Worm (Caenorhabditis elegans) whole organism, L1 larva: ENCODE measurements around the gene nspb-7.

Source experiments
- C34B4.2 ChIP-seq: sonication (generic microtip); optimal IDR thresholded peaks from 2 replicates; lab custom pipeline; 2017; ENCODE audit warnings: mild to moderate bottlenecking, missing genetic modification characterization, missing compliant biosample characterization
- F16B12.6 ChIP-seq: fragments of 150-350 bp; optimal IDR thresholded peaks from 2 replicates; lab custom pipeline; 2014; ENCODE audit warnings: missing biosample characterization, missing genetic modification characterization
- ama-1 ChIP-seq: fragments of 150-350 bp; optimal IDR thresholded peaks from 2 replicates; lab custom pipeline; 2014
- ceh-90 ChIP-seq: sonication (generic microtip); optimal IDR thresholded peaks from 2 replicates; lab custom pipeline; 2016; ENCODE audit warnings: missing genetic modification characterization, missing compliant biosample characterization
- dpl-1 ChIP-seq, 3 experiments: fragments of 150-350 bp in 2 of 3; sonication (generic microtip) in 1 of 3; optimal IDR thresholded peaks; 2 replicates each; lab custom pipeline; 2014 to 2017; ENCODE audit warnings: missing biosample characterization in 3 of 3, missing genetic modification characterization in 3 of 3, missing genetic modification reagents in 3 of 3
- efl-1 ChIP-seq, 4 experiments: fragments of 150-350 bp; optimal IDR thresholded peaks in 3 of 4; peaks in 1 of 4; 1 replicate in 1 of 4; 2 replicates in 3 of 4; lab custom pipeline; 2014; ENCODE audit warnings: missing biosample characterization in 2 of 4, missing genetic modification characterization in 2 of 4, missing genetic modification reagents in 2 of 4
- efl-3 ChIP-seq: fragments of 200-800 bp; sonication (Bioruptor generic); optimal IDR thresholded peaks from 2 replicates; lab custom pipeline; 2018; ENCODE audit warnings: mild to moderate bottlenecking, missing genetic modification characterization, missing compliant biosample characterization
- egl-27 ChIP-seq, 2 experiments: fragments of 150-350 bp in 1 of 2; sonication (generic microtip); optimal IDR thresholded peaks; 3 replicates each; lab custom pipeline; 2017 to 2018; ENCODE audit warnings: missing biosample characterization in 2 of 2, missing genetic modification characterization in 2 of 2, missing genetic modification reagents in 2 of 2
- elt-2 ChIP-seq: sonication (generic microtip); optimal IDR thresholded peaks from 2 replicates; lab custom pipeline; 2016; ENCODE audit warnings: missing genetic modification characterization, mild to moderate bottlenecking, inconsistent platforms, missing compliant biosample characterization, missing genetic modification reagents
- elt-3 ChIP-seq, 6 experiments: fragments of 150-350 bp in 1 of 6; sonication (generic microtip); optimal IDR thresholded peaks; 2 replicates each; lab custom pipeline; 2017 to 2018; ENCODE audit warnings: missing biosample characterization in 6 of 6, missing genetic modification characterization in 6 of 6, inconsistent platforms in 1 of 6
- fkh-8 ChIP-seq: sonication (generic microtip); optimal IDR thresholded peaks from 2 replicates; lab custom pipeline; 2016; ENCODE audit warnings: mild to moderate bottlenecking, missing genetic modification characterization, missing compliant biosample characterization
- grh-1 ChIP-seq: fragments of 200-800 bp; sonication (Bioruptor generic); IDR thresholded peaks from 2 replicates; pipeline ENCODE4 v1.3.6; 2022; ENCODE audit warnings: missing genetic modification reagents, missing genetic modification characterization, missing compliant biosample characterization
- hlh-17 ChIP-seq: fragments of 200-800 bp; sonication (Bioruptor generic); optimal IDR thresholded peaks from 2 replicates; lab custom pipeline; 2018; ENCODE audit warnings: missing genetic modification characterization, mild to moderate bottlenecking, missing compliant biosample characterization, moderate library complexity, borderline replicate concordance
- lin-14 ChIP-seq: fragments of 200-800 bp; sonication (Bioruptor generic); optimal IDR thresholded peaks from 2 replicates; lab custom pipeline; 2018; ENCODE audit warnings: mild to moderate bottlenecking, missing genetic modification characterization, moderate library complexity, missing compliant biosample characterization
- lin-35 ChIP-seq, 2 experiments: fragments of 150-350 bp; optimal IDR thresholded peaks; 2 replicates each; lab custom pipeline; 2014; ENCODE audit warnings: missing biosample characterization in 2 of 2, missing genetic modification characterization in 2 of 2, missing genetic modification reagents in 2 of 2
- lsy-2 ChIP-seq, 2 experiments: fragments of 150-350 bp; optimal IDR thresholded peaks; 2 replicates each; lab custom pipeline; 2014; ENCODE audit warnings: missing biosample characterization in 2 of 2, missing genetic modification characterization in 2 of 2
- nhr-11 ChIP-seq: fragments of 150-350 bp; optimal IDR thresholded peaks from 2 replicates; lab custom pipeline; 2014; ENCODE audit warnings: missing biosample characterization, missing genetic modification characterization
- nhr-12 ChIP-seq: sonication (generic microtip); optimal IDR thresholded peaks from 2 replicates; lab custom pipeline; 2017; ENCODE audit warnings: missing biosample characterization, missing genetic modification characterization
- nhr-20 ChIP-seq: sonication (generic microtip); optimal IDR thresholded peaks from 2 replicates; lab custom pipeline; 2016; ENCODE audit warnings: mild to moderate bottlenecking, missing genetic modification characterization, missing compliant biosample characterization
- nhr-47 ChIP-seq: sonication (generic microtip); optimal IDR thresholded peaks from 2 replicates; lab custom pipeline; 2016; ENCODE audit warnings: mild to moderate bottlenecking, missing genetic modification characterization, moderate library complexity, missing compliant biosample characterization
- nhr-71 ChIP-seq: sonication (generic microtip); optimal IDR thresholded peaks from 2 replicates; lab custom pipeline; 2016; ENCODE audit warnings: mild to moderate bottlenecking, missing genetic modification characterization, moderate library complexity, missing compliant biosample characterization
- nhr-77 ChIP-seq: fragments of 150-350 bp; optimal IDR thresholded peaks from 2 replicates; lab custom pipeline; 2014; ENCODE audit warnings: missing biosample characterization, missing genetic modification characterization
- nhr-84 ChIP-seq: sonication (generic microtip); optimal IDR thresholded peaks from 2 replicates; lab custom pipeline; 2017; ENCODE audit warnings: missing biosample characterization, missing genetic modification characterization
- rnt-1 ChIP-seq: sonication (generic microtip); optimal IDR thresholded peaks from 2 replicates; lab custom pipeline; 2016; ENCODE audit warnings: mild to moderate bottlenecking, missing genetic modification characterization, moderate library complexity, missing compliant biosample characterization
- sptf-1 ChIP-seq: fragments of 150-350 bp; optimal IDR thresholded peaks from 2 replicates; lab custom pipeline; 2014; ENCODE audit warnings: missing biosample characterization, missing genetic modification characterization
- tbx-2 ChIP-seq: sonication (generic microtip); optimal IDR thresholded peaks from 2 replicates; lab custom pipeline; 2016; ENCODE audit warnings: missing genetic modification characterization, missing compliant biosample characterization
- unc-30 ChIP-seq: sonication (generic microtip); optimal IDR thresholded peaks from 2 replicates; lab custom pipeline; 2017; ENCODE audit warnings: missing biosample characterization, missing genetic modification characterization
- unc-86 ChIP-seq: sonication (generic microtip); optimal IDR thresholded peaks from 2 replicates; lab custom pipeline; 2016; ENCODE audit warnings: missing genetic modification characterization, missing compliant biosample characterization
- unc-98 ChIP-seq: fragments of 200-800 bp; sonication (Bioruptor generic); IDR thresholded peaks from 2 replicates; pipeline ENCODE4 v1.3.6; 2022; ENCODE audit warnings: missing genetic modification characterization, missing compliant biosample characterization
- vab-15 ChIP-seq: sonication (generic microtip); optimal IDR thresholded peaks from 2 replicates; lab custom pipeline; 2017; ENCODE audit warnings: missing genotype, mild to moderate bottlenecking, missing genetic modification characterization, missing compliant biosample characterization
- xbp-1 ChIP-seq: sonication (generic microtip); optimal IDR thresholded peaks from 2 replicates; lab custom pipeline; 2016; ENCODE audit warnings: missing genetic modification characterization, missing compliant biosample characterization
- zag-1 ChIP-seq: fragments of 150-350 bp; optimal IDR thresholded peaks from 2 replicates; lab custom pipeline; 2014; ENCODE audit warnings: missing biosample characterization, missing genetic modification characterization
- zip-4 ChIP-seq: fragments of 200-800 bp; sonication (Bioruptor generic); optimal IDR thresholded peaks from 2 replicates; lab custom pipeline; 2018; ENCODE audit warnings: mild to moderate bottlenecking, missing genetic modification characterization, moderate library complexity, missing compliant biosample characterization
- ztf-11 ChIP-seq, 2 experiments: sonication (generic microtip); optimal IDR thresholded peaks; 2 replicates each; lab custom pipeline; 2016 to 2017; ENCODE audit warnings: missing genetic modification characterization in 2 of 2, missing biosample characterization in 1 of 2, missing compliant biosample characterization in 1 of 2

nspb-7 gene

DNA sequence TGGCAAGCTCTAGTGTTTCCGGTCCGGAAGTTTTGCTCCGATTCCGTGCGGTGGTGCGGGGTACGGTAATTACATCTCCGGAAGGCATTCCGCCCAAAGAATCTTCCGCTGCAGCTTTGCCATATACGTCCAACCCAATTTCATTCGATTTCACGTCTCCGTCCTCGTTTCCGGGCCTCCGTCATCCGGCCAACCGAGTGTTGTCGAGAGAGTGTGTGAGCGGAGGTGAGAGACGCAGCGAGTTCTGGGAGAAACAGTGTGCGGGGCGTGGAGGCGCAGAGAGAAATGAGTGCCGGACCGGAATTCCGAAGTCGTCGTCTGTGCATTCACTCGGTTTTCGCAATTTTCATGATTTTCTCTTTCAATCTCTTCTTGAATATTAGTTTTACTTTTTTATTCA lies 8.8 kb upstream of the nspb-7 start (continued):
- TF ChIP-seq nhr-47 (tag; lab: Kevin White, UChicago) (peak; percentile 36), unc-98 (GFP tag; lab: Robert Waterston, UW) (no peak), lin-14 (GFP tag; lab: Kevin White, UChicago) (peak; percentile 83), egl-27 (tag; optimal IDR thresholded peaks at IDR 0.05; lab: Kevin White, UChicago) (no peak), hlh-17 (GFP tag; lab: Kevin White, UChicago) (no peak), nhr-20 (tag; lab: Kevin White, UChicago) (no peak), grh-1 (GFP tag; lab: Robert Waterston, UW) (no peak), ztf-11 (tag; optimal IDR thresholded peaks at IDR 0.05; lab: Kevin White, UChicago) (no peak), ama-1 (lab: Kevin White, UChicago) (no peak), lin-35 (GFP tag; optimal IDR thresholded peaks at IDR 0.05; lab: Kevin White, UChicago) (no peak), ceh-90 (tag; lab: Kevin White, UChicago) (no peak), unc-30 (tag; lab: Kevin White, UChicago) (no peak), efl-1 (optimal IDR thresholded peaks at IDR 0.05; lab: Kevin White, UChicago) (peak; percentile 32 to 70), efl-1 (GFP tag; optimal IDR thresholded peaks at IDR 0.05 in 1 of 2; lab: Kevin White, UChicago) (peak; percentile 9 to 66), efl-3 (GFP tag; lab: Kevin White, UChicago) (no peak), rnt-1 (no peak), vab-15 (no peak), nhr-71 (tag; lab: Kevin White, UChicago) (peak; percentile 48), xbp-1 (no peak), C34B4.2 (tag; lab: Kevin White, UChicago) (no peak), F16B12.6 (no peak), nhr-84 (tag; lab: Kevin White, UChicago) (no peak), unc-86 (tag; lab: Kevin White, UChicago) (peak; percentile 11), zag-1 (no peak), dpl-1 (GFP tag; optimal IDR thresholded peaks at IDR 0.05; lab: Kevin White, UChicago) (no peak), lsy-2 (tag; optimal IDR thresholded peaks at IDR 0.05; lab: Kevin White, UChicago) (peak; percentile 11 to 33), elt-2 (no peak), elt-3 (tag; optimal IDR thresholded peaks at IDR 0.05; lab: Kevin White, UChicago) (no peak), tbx-2 (peak; percentile 50), zip-4 (GFP tag; lab: Kevin White, UChicago) (no peak), nhr-11 (no peak), nhr-12 (tag; lab: Kevin White, UChicago) (no peak), fkh-8 (tag; lab: Kevin White, UChicago) (no peak)

DNA sequence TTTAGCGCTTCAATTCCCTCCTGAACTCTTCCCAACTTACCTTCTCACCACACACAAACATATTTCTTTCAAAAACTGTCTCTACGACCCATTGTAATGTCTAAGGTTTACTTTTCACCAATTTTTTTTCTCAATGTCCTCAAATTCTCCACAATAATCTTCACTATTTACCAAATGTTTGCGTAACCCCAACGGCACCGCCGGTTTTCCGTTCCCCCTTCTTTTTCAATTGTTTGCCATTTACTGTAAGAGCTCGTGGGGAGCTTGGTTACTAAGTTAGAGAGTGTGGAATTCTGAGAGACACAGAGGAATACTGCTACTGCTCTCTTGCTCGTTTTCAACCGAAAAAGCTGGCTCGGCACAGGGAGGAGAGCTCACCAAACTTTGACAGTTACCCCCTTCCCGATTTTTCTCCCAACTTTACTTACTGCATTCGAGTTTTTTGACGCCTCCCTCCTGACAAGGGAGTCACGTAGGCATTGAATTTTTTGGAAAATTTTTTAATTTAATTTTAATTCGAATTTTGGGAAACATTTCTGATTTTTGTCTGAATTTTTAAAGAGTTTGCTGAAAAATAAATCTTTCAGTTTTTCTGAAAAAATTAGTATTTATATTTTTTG lies 7.5 kb upstream of the nspb-7 start:
- TF ChIP-seq lsy-2 (tag; optimal IDR thresholded peaks at IDR 0.05; lab: Kevin White, UChicago) (peak in 1 of 2 experiments; percentile 4), nhr-20 (tag; lab: Kevin White, UChicago) (no peak), nhr-77 (peak; percentile 71), elt-3 (tag; optimal IDR thresholded peaks at IDR 0.05; lab: Kevin White, UChicago) (no peak), efl-1 (optimal IDR thresholded peaks at IDR 0.05; lab: Kevin White, UChicago) (no peak), efl-1 (GFP tag; optimal IDR thresholded peaks at IDR 0.05 in 1 of 2; lab: Kevin White, UChicago) (peak in 1 of 2 experiments; percentile 91), ama-1 (lab: Kevin White, UChicago) (no peak), ceh-90 (tag; lab: Kevin White, UChicago) (no peak)

DNA sequence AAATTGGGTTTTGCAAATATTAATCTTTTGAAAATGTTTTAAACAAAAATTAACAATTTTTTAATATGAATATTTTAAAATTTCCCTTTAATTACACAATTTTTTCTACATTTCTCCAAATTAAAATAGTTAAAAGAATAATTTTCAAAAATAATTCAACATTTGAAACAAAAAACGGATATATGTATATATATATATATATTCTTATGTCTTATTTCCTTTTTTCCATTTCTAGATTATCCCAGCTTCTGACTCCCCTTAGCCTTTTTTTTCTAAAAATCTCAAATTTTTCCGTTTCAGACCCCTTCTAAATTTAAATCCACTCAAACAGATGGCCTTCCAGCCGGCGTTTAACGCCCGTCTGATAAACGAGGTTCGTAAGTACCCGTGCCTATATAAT lies 4.8 kb upstream of the nspb-7 start, which contains the start of gene madf-5:
Gene madf-5, plus strand, starts transcription at position 301 of the 400 bp plus-strand sequence.
- TF ChIP-seq ama-1 (lab: Kevin White, UChicago) (no peak), sptf-1 (tag; lab: Kevin White, UChicago) (no peak)

DNA sequence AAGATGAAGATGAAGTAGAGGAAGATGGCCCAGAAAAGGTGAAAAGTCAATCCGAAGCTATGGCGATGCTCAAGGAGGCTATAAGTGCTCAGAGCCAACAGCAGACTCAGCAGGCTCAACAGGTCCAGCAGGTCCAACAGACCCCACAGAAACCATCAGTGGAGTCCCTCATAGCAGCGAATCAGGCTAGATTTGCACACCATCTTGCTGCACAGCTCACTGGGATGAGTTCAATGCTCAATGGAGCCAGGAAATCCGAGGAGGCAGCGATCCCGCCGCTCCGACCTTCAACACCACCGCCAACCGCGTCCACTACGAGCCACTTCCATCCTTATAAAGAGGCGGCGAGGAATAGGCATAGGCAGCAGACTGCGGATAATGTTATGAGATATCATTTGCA lies 3.3 kb upstream of the nspb-7 start:
- TF ChIP-seq elt-2, result no peak
